Worm (Caenorhabditis elegans): Measurements from ENCODE around the gene mtx-2.

DNA sequence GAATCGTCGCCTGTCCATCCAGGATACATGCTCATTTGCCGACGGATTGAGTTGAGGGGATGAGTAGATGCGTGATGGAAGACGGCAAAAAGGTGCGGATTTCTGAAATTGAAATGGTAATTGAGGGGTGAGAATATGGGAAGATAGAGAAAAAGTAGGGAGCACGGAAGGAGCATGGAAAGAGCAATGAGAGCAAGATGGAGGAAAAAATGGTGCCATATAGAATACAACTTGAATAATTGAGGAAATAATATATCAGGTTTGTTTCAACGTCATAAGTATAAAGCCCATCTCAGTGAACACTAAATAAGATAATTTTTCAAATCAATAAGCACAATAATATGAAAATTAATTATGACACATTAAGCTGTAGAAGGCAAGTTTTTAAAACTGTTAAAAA lies 20.0 kb upstream of the mtx-2 start, which contains the start of gene mab-5:
- no peak for TF ChIP-seq med-1 (GFP tag; optimal IDR thresholded peaks at IDR 0.05; ENCODE audit: insufficient read depth)
- no peak for TF ChIP-seq T22C8.4 (GFP tag; IDR thresholded peaks at IDR 0.05)
- TF ChIP-seq flt-1 (GFP tag; IDR thresholded peaks at IDR 0.05) = no peak
- no peak for TF ChIP-seq tab-1 (GFP tag; IDR thresholded peaks at IDR 0.05)
- no peak for TF ChIP-seq cog-1 (tag; optimal IDR thresholded peaks at IDR 0.05)
- no peak for TF ChIP-seq ztf-29 (GFP tag; IDR thresholded peaks at IDR 0.05)
- no peak for TF ChIP-seq klf-2 (GFP tag; conservative IDR thresholded peaks at IDR 0.05)
- no peak for TF ChIP-seq ref-1 (GFP tag; conservative IDR thresholded peaks at IDR 0.05)

Measured in whole organism, midembryonic.